Fruit fly (Drosophila melanogaster) whole organism, pupa: ENCODE measurements around the gene CG15747.

Experiments
- EcR ChIP-seq: fragments of 200-800 bp; sonication (Bioruptor generic); optimal IDR thresholded peaks from 3 replicates; lab custom pipeline; 2019; ENCODE audit warnings: missing biosample characterization, missing genetic modification characterization, mild to moderate bottlenecking, moderate library complexity, missing genetic modification reagents
- rn ChIP-seq: fragments of 200-800 bp; sonication (Bioruptor generic); IDR thresholded peaks from 2 replicates; pipeline ENCODE4 v1.3.6; 2022; ENCODE audit warnings: missing biosample characterization, missing genetic modification characterization

dm6 chrX:13358240-13358799 is 20.2 kb downstream of the CG15747 start:
- TF ChIP-seq rn (GFP tag; lab: Robert Waterston, UW): no peak
- TF ChIP-seq EcR: no peak
